Fruit fly (Drosophila melanogaster) whole organism: ENCODE results near the gene Rab3GAP1.

ENCODE experiments used
- CG8478 ChIP-seq: fragments of >200 bp; optimal IDR thresholded peaks from 2 replicates; lab custom pipeline; 2018; ENCODE audit warnings: inconsistent platforms
- Dll ChIP-seq: fragments of >200 bp; optimal IDR thresholded peaks from 2 replicates; lab custom pipeline; 2017
- EcR ChIP-seq, 2 experiments: fragments of >200 bp; optimal IDR thresholded peaks; 2 replicates each; lab custom pipeline; 2017; ENCODE audit warnings: missing biosample characterization in 2 of 2, missing genetic modification characterization in 2 of 2, missing genetic modification reagents in 2 of 2
- pan ChIP-seq: fragments of >200 bp; optimal IDR thresholded peaks from 2 replicates; lab custom pipeline; 2017
- psq ChIP-seq: fragments of >200 bp; optimal IDR thresholded peaks from 2 replicates; lab custom pipeline; 2017
- usp ChIP-seq: fragments of >200 bp; optimal IDR thresholded peaks from 2 replicates; lab custom pipeline; 2017; ENCODE audit warnings: missing biosample characterization, missing genetic modification characterization, mixed read lengths

The Rab3GAP1 gene

dm6 chr2L:1611122-1611521, at the start of gene Rab3GAP1, which contains the start of gene CG14352:
Rab3GAP1 (minus strand) TSS chr2L:1611157.
CG14352 (plus strand) TSS chr2L:1611410.
- no peak for TF ChIP-seq pan (lab: Kevin White, UChicago)
- TF ChIP-seq psq (lab: Kevin White, UChicago): no peak
- no peak for TF ChIP-seq CG8478 (lab: Kevin White, UChicago)
- TF ChIP-seq EcR (GFP tag; optimal IDR thresholded peaks at IDR 0.05; lab: Kevin White, UChicago): no peak
- no peak for TF ChIP-seq Dll (lab: Kevin White, UChicago)
- no peak for TF ChIP-seq usp (GFP tag; lab: Kevin White, UChicago)

dm6 chr2L:1658124-1658523, 47.2 kb upstream of the Rab3GAP1 start:
- no peak for TF ChIP-seq usp (GFP tag; lab: Kevin White, UChicago)
- TF ChIP-seq CG8478 (lab: Kevin White, UChicago): no peak
- no peak for TF ChIP-seq pan (lab: Kevin White, UChicago)
- no peak for TF ChIP-seq Dll (lab: Kevin White, UChicago)
- no peak for TF ChIP-seq EcR (GFP tag; optimal IDR thresholded peaks at IDR 0.05; lab: Kevin White, UChicago)
- no peak for TF ChIP-seq psq (lab: Kevin White, UChicago)

dm6 chr2L:1656835-1657541, 46.0 kb upstream of the Rab3GAP1 start:
- TF ChIP-seq CG8478 (lab: Kevin White, UChicago): no peak

- TF ChIP-seq psq (lab: Kevin White, UChicago) (no peak), usp (GFP tag; lab: Kevin White, UChicago) (no peak), Dll (lab: Kevin White, UChicago) (no peak), EcR (GFP tag; optimal IDR thresholded peaks at IDR 0.05; lab: Kevin White, UChicago) (no peak), CG8478 (lab: Kevin White, UChicago) (no peak), pan (lab: Kevin White, UChicago) (no peak)
Measured at dm6 chr2L:1655858-1656257, 44.9 kb upstream of the Rab3GAP1 start.

dm6 chr2L:1654217-1654616, 43.3 kb upstream of the Rab3GAP1 start:
- TF ChIP-seq Dll (lab: Kevin White, UChicago) (no peak), usp (GFP tag; lab: Kevin White, UChicago) (no peak), CG8478 (lab: Kevin White, UChicago) (no peak), EcR (GFP tag; optimal IDR thresholded peaks at IDR 0.05; lab: Kevin White, UChicago) (no peak), pan (lab: Kevin White, UChicago) (no peak), psq (lab: Kevin White, UChicago) (no peak)

dm6 chr2L:1653800-1654199, 42.8 kb upstream of the Rab3GAP1 start:
- TF ChIP-seq CG8478 (lab: Kevin White, UChicago) (no peak), psq (lab: Kevin White, UChicago) (no peak), EcR (GFP tag; optimal IDR thresholded peaks at IDR 0.05; lab: Kevin White, UChicago) (no peak)

dm6 chr2L:1651889-1652288, 40.9 kb upstream of the Rab3GAP1 start:
- TF ChIP-seq CG8478 (lab: Kevin White, UChicago) (no peak), usp (GFP tag; lab: Kevin White, UChicago) (no peak), pan (lab: Kevin White, UChicago) (no peak), Dll (lab: Kevin White, UChicago) (no peak), psq (lab: Kevin White, UChicago) (no peak), EcR (GFP tag; optimal IDR thresholded peaks at IDR 0.05; lab: Kevin White, UChicago) (no peak)

- TF ChIP-seq psq (lab: Kevin White, UChicago) (no peak), Dll (lab: Kevin White, UChicago) (peak; percentile 63)
Measured at dm6 chr2L:1651053-1651452, 40.1 kb upstream of the Rab3GAP1 start, which contains the start of gene chinmo. chinmo (plus strand) TSS chr2L:1651258.

- TF ChIP-seq Dll (lab: Kevin White, UChicago) (peak; percentile 87), EcR (GFP tag; optimal IDR thresholded peaks at IDR 0.05; lab: Kevin White, UChicago) (no peak), psq (lab: Kevin White, UChicago) (no peak), CG8478 (lab: Kevin White, UChicago) (no peak), usp (GFP tag; lab: Kevin White, UChicago) (no peak), pan (lab: Kevin White, UChicago) (no peak)
Measured at dm6 chr2L:1649828-1650429, 39.0 kb upstream of the Rab3GAP1 start.

- TF ChIP-seq pan (lab: Kevin White, UChicago) (no peak), CG8478 (lab: Kevin White, UChicago) (no peak), EcR (GFP tag; optimal IDR thresholded peaks at IDR 0.05; lab: Kevin White, UChicago) (no peak), usp (GFP tag; lab: Kevin White, UChicago) (no peak)
Measured at dm6 chr2L:1649244-1649827, 38.4 kb upstream of the Rab3GAP1 start.

dm6 chr2L:1648677-1649078, 37.7 kb upstream of the Rab3GAP1 start:
- TF ChIP-seq usp (GFP tag; lab: Kevin White, UChicago) (no peak), Dll (lab: Kevin White, UChicago) (no peak), pan (lab: Kevin White, UChicago) (no peak), EcR (GFP tag; optimal IDR thresholded peaks at IDR 0.05; lab: Kevin White, UChicago) (no peak), CG8478 (lab: Kevin White, UChicago) (no peak), psq (lab: Kevin White, UChicago) (no peak)
